Fruit fly (Drosophila melanogaster) Kc167 (cell line): ENCODE measurements around the gene CG14014.

Experiments used
- psq ChIP-seq: fragments of >200 bp; optimal IDR thresholded peaks from 2 replicates; lab custom pipeline; 2017; ENCODE audit warnings: missing external identifiers
- ttk ChIP-seq: sonication (Bioruptor generic); optimal IDR thresholded peaks from 2 replicates; lab custom pipeline; 2017; ENCODE audit warnings: missing external identifiers

DNA sequence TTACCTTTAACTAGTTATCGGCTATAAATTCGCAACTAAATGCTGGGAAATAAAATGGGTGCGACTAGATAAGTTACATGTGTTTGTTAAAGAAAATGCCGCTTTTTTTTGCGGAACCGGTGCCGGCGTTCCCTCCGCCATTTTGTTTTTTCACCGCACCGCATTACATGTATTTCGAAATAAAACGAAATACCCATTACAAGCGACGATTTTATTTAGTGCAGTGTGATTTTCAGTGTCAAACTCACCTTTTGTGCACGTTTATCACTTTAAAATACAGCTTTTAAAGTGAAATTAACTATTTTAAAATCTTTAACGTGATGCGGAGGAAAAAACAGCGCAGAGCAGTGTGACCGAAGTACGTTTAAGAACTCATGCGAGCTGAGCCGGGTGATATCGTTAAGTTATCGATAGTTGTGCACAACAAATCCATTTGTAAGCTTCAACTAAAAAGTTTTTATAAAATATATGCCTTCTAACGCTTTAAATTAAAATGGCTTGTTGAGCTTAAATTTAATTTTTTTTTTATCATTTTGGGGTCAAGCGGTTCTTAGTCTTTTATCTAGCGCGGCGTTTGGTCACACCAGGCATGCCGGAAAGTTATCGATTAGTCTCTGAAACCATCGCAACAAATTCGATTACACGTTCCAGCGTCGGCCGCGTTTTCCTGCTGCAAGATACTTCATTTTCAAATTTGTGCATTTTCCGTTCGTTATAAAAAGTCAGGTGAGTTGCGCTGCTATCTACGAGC lies 8.5 kb downstream of the CG14014 start, which contains the start of the genes Hel25E and Lam:
- TF ChIP-seq ttk (lab: Kevin White, UChicago) (no peak), psq (lab: Kevin White, UChicago) (no peak)
